Worm (Caenorhabditis elegans) whole organism, mixed stage, embryonic: ENCODE data around the gene srj-32.

Experiments used
- bed-3 ChIP-seq: fragments of 200-800 bp; sonication (Bioruptor generic); optimal IDR thresholded peaks from 3 replicates; lab custom pipeline; 2018; ENCODE audit warnings: mild to moderate bottlenecking, missing genetic modification characterization, moderate library complexity, missing compliant biosample characterization
- elt-1 ChIP-seq: sonication (generic microtip); optimal IDR thresholded peaks from 2 replicates; lab custom pipeline; 2017; ENCODE audit warnings: missing genetic modification characterization, mild to moderate bottlenecking, missing compliant biosample characterization, antibody characterized with exemption, moderate library complexity, borderline replicate concordance; ENCODE audit not compliant: insufficient read depth
- lin-13 ChIP-seq: fragments of 150-350 bp; optimal IDR thresholded peaks from 2 replicates; lab custom pipeline; 2014; ENCODE audit warnings: missing biosample characterization, missing genetic modification characterization
- mab-5 ChIP-seq: fragments of 150-350 bp; optimal IDR thresholded peaks from 2 replicates; lab custom pipeline; 2014; ENCODE audit warnings: missing biosample characterization, missing genetic modification characterization
- mls-2 ChIP-seq: sonication (generic microtip); optimal IDR thresholded peaks from 2 replicates; lab custom pipeline; 2016; ENCODE audit warnings: mild to moderate bottlenecking, missing genetic modification characterization, moderate library complexity, missing compliant biosample characterization
- nhr-12 ChIP-seq: fragments of 150-350 bp; optimal IDR thresholded peaks from 2 replicates; lab custom pipeline; 2014; ENCODE audit warnings: missing biosample characterization, missing genetic modification characterization
- nhr-2 ChIP-seq: fragments of 150-350 bp; optimal IDR thresholded peaks from 2 replicates; lab custom pipeline; 2014; ENCODE audit warnings: missing biosample characterization, missing genetic modification characterization
- nhr-237 ChIP-seq: fragments of 150-350 bp; optimal IDR thresholded peaks from 2 replicates; lab custom pipeline; 2014; ENCODE audit warnings: missing biosample characterization, missing genetic modification characterization
- nhr-28 ChIP-seq: fragments of 150-350 bp; optimal IDR thresholded peaks from 2 replicates; lab custom pipeline; 2014; ENCODE audit warnings: missing biosample characterization, missing genetic modification characterization
- nhr-76 ChIP-seq: sonication (generic microtip); optimal IDR thresholded peaks from 2 replicates; lab custom pipeline; 2017; ENCODE audit warnings: missing biosample characterization, missing genetic modification characterization
- snpc-4 ChIP-seq: fragments of 150-350 bp; optimal IDR thresholded peaks from 2 replicates; lab custom pipeline; 2014; ENCODE audit warnings: missing biosample characterization, missing genetic modification characterization
- sptf-1 ChIP-seq: sonication (generic microtip); optimal IDR thresholded peaks from 2 replicates; lab custom pipeline; 2017; ENCODE audit warnings: mild to moderate bottlenecking, missing genetic modification characterization, moderate library complexity, missing compliant biosample characterization
- unc-39 ChIP-seq: fragments of 150-350 bp; optimal IDR thresholded peaks from 2 replicates; lab custom pipeline; 2014; ENCODE audit warnings: missing biosample characterization, missing genetic modification characterization
- unc-62 ChIP-seq: fragments of 150-350 bp; optimal IDR thresholded peaks from 2 replicates; lab custom pipeline; 2014; ENCODE audit warnings: missing biosample characterization, missing genetic modification reagents, missing genetic modification characterization

DNA sequence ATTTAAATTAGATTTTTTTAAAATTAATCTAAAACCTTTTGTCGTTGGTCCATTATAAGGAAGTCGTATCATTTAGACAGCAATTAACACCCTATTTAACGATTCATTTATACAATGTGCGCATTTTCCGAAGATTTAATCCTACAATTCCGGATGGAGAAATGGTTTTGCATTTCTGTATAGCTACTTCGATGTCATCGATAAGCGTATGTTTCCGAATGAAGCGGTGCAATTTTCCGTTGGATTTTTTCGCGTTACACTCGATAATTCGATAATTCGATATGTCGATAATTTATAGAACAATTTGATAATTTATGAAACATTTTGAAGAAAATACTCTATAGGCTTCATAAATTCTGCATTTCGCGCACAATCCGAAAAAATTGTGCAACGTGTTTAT is 22.2 kb downstream of the srj-32 start, which contains the start of gene C13A2.10:
- no peak for TF ChIP-seq unc-39 (tag; lab: Kevin White, UChicago)
- TF ChIP-seq mls-2 (tag; lab: Kevin White, UChicago), result no peak
- TF ChIP-seq nhr-237 (tag; lab: Kevin White, UChicago), result no peak
- TF ChIP-seq unc-62 (GFP tag; lab: Kevin White, UChicago), result no peak
- TF ChIP-seq mab-5 (tag; lab: Kevin White, UChicago), result no peak
- no peak for TF ChIP-seq elt-1 (tag; lab: Kevin White, UChicago)
- TF ChIP-seq snpc-4 (tag; lab: Kevin White, UChicago), result no peak
- no peak for TF ChIP-seq nhr-12 (tag; lab: Kevin White, UChicago)
- TF ChIP-seq bed-3 (GFP tag; lab: Kevin White, UChicago), result no peak
- TF ChIP-seq sptf-1 (tag; lab: Kevin White, UChicago), result no peak
- no peak for TF ChIP-seq nhr-2
- TF ChIP-seq lin-13 (tag; lab: Kevin White, UChicago), result no peak
- TF ChIP-seq nhr-28 (tag; lab: Kevin White, UChicago), result no peak
- TF ChIP-seq nhr-76 (tag; lab: Kevin White, UChicago), result no peak
